Fruit fly (Drosophila melanogaster) whole organism, wandering third instar larva: ENCODE results near the gene Shc.

Source experiments
- Abd-B ChIP-seq: fragments of >200 bp; optimal IDR thresholded peaks from 2 replicates; lab custom pipeline; 2017; ENCODE audit warnings: missing biosample characterization, missing genetic modification characterization
- CG9705 ChIP-seq: fragments of 200-800 bp; sonication (Bioruptor generic); optimal IDR thresholded peaks from 2 replicates; lab custom pipeline; 2018; ENCODE audit warnings: missing biosample characterization, mild to moderate bottlenecking, missing genetic modification characterization
- Dif ChIP-seq: fragments of 200-275, 200-300 bp; sonication (Bioruptor generic); optimal IDR thresholded peaks from 2 replicates; lab custom pipeline; 2018; ENCODE audit warnings: missing biosample characterization, missing genetic modification characterization; ENCODE audit not compliant: partially characterized antibody
- Hnf4 ChIP-seq: fragments of 200-800 bp; sonication (Bioruptor generic); optimal IDR thresholded peaks from 2 replicates; lab custom pipeline; 2016; ENCODE audit warnings: missing biosample characterization, mild to moderate bottlenecking, missing genetic modification characterization
- Mio ChIP-seq: sonication (Bioruptor generic); optimal IDR thresholded peaks from 2 replicates; lab custom pipeline; 2016; ENCODE audit warnings: missing biosample characterization, missing genetic modification characterization
- OdsH ChIP-seq: fragments of 200-800 bp; sonication (Bioruptor generic); optimal IDR thresholded peaks from 2 replicates; lab custom pipeline; 2016; ENCODE audit warnings: missing biosample characterization, mild to moderate bottlenecking, missing genetic modification characterization
- dmrt93B ChIP-seq: fragments of 200-800 bp; sonication (Bioruptor generic); optimal IDR thresholded peaks from 2 replicates; lab custom pipeline; 2018; ENCODE audit warnings: missing biosample characterization, mild to moderate bottlenecking, missing genetic modification characterization
- h ChIP-seq: fragments of 200-800 bp; sonication (Bioruptor generic); optimal IDR thresholded peaks from 3 replicates; lab custom pipeline; 2016; ENCODE audit warnings: missing biosample characterization, mild to moderate bottlenecking, missing genetic modification characterization
- psq ChIP-seq: fragments of 200-800 bp; sonication (Bioruptor generic); optimal IDR thresholded peaks from 3 replicates; lab custom pipeline; 2017; ENCODE audit warnings: missing biosample characterization, mild to moderate bottlenecking, missing genetic modification characterization, moderate library complexity
- usp ChIP-seq: fragments of >200 bp; optimal IDR thresholded peaks from 2 replicates; lab custom pipeline; 2017; ENCODE audit warnings: missing biosample characterization, missing genetic modification characterization

DNA sequence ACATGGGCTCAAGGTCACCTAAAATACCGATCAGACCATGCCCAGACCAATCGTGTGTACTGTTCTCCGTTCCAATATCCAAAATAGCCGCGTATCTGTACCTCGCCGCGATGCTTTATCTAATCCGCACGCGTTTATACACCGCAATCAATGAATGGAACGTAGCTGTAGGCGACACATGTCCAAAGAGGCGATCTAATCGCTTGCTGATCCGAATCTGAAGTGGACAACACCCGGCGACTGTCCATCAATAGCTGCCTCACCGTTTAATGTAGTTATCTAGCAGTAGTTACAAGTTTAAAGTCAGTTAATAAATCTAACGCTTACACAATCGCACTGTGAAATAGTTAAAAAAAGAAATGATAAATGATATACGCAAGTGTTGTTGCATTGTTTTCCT lies 25.6 kb downstream of the Shc start:
- no peak for TF ChIP-seq OdsH (GFP tag; lab: Kevin White, UChicago)
- TF ChIP-seq psq (GFP tag; lab: Kevin White, UChicago) = no peak
- no peak for TF ChIP-seq dmrt93B (GFP tag; lab: Kevin White, UChicago)
- no peak for TF ChIP-seq Dif (GFP tag; lab: Kevin White, UChicago)
- no peak for TF ChIP-seq CG9705 (GFP tag; lab: Kevin White, UChicago)
- no peak for TF ChIP-seq Hnf4 (GFP tag; lab: Kevin White, UChicago)
- no peak for TF ChIP-seq usp
- TF ChIP-seq h = peak; percentile 17
- TF ChIP-seq Abd-B (GFP tag; lab: Kevin White, UChicago) = no peak
- TF ChIP-seq Mio = no peak
